Worm (Caenorhabditis elegans) whole organism, L4/young adult: ENCODE results near the gene ubc-6.

Experiments
- W03F9.2 ChIP-seq: fragments of 150-350 bp; optimal IDR thresholded peaks from 2 replicates; lab custom pipeline; 2014; ENCODE audit warnings: missing biosample characterization, missing genetic modification characterization
- dao-5 ChIP-seq: sonication (generic microtip); optimal IDR thresholded peaks from 2 replicates; lab custom pipeline; 2016; ENCODE audit warnings: missing genotype, missing genetic modification characterization, moderate library complexity, missing compliant biosample characterization
- him-1 ChIP-seq: sonication (generic microtip); optimal IDR thresholded peaks from 2 replicates; lab custom pipeline; 2016; ENCODE audit warnings: missing genotype, missing genetic modification reagents, missing genetic modification characterization, missing compliant biosample characterization

DNA sequence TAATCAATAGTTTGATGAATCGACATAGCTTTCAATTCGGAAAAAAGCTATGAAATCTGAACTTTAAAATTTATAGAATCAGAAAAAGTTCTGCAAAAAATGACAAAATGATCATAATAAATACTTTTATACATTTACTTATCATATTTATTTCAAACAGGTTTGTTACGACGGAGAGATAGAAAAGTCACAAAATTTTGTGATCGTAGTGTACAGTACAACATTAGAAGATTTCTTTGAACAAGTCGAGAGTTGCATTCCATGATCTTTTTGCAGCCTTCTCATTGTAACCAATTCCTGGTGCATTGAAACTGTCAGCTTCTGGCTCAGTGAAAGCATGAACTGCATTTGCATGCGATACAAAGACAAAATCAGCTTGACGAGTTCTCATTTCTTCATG lies 22.8 kb upstream of the ubc-6 start, which contains the start of gene D1022.3:
- no peak for TF ChIP-seq W03F9.2 (tag; lab: Kevin White, UChicago)
- TF ChIP-seq dao-5 (tag; lab: Kevin White, UChicago) = no peak
- no peak for TF ChIP-seq him-1 (tag; lab: Kevin White, UChicago)
